Fruit fly (Drosophila melanogaster) whole organism, adult: ENCODE measurements around the gene CG13676.

Experiments
- CG33017 ChIP-seq: fragments of 200-800 bp; sonication (Bioruptor generic); optimal IDR thresholded peaks from 2 replicates; lab custom pipeline; 2018; ENCODE audit warnings: missing biosample characterization, mild to moderate bottlenecking, missing genetic modification characterization, moderate library complexity
- CG5204 ChIP-seq: fragments of 200-800 bp; sonication (Bioruptor generic); optimal IDR thresholded peaks from 2 replicates; lab custom pipeline; 2016; ENCODE audit warnings: missing biosample characterization, missing genetic modification characterization
- ovo ChIP-seq: fragments of 200-800 bp; sonication (Bioruptor generic); optimal IDR thresholded peaks from 2 replicates; lab custom pipeline; 2016; ENCODE audit warnings: missing biosample characterization, missing genetic modification characterization
- pad ChIP-seq: fragments of 200-800 bp; sonication (Bioruptor generic); optimal IDR thresholded peaks from 3 replicates; lab custom pipeline; 2017; ENCODE audit warnings: missing biosample characterization, missing genetic modification characterization, mild to moderate bottlenecking, moderate library complexity, missing genetic modification reagents

- no peak for TF ChIP-seq CG33017 (tag; lab: Kevin White, UChicago)
- no peak for TF ChIP-seq CG5204 (GFP tag; lab: Kevin White, UChicago)
- no peak for TF ChIP-seq ovo (GFP tag; lab: Kevin White, UChicago)
- no peak for TF ChIP-seq pad (GFP tag; lab: Kevin White, UChicago)
Measured at dm6 chr3L:8156199-8156598, 4.6 kb upstream of the CG13676 start.
